Fruit fly (Drosophila melanogaster) ovary, adult (tissue): ENCODE measurements around the gene ZAP3.

Source experiments
- CG17801 ChIP-seq: fragments of 200-800 bp; optimal IDR thresholded peaks from 2 replicates; lab custom pipeline; 2019; ENCODE audit warnings: missing biosample characterization, mild to moderate bottlenecking, missing genetic modification characterization, moderate library complexity; ENCODE audit not compliant: partially characterized antibody

The ZAP3 gene

DNA sequence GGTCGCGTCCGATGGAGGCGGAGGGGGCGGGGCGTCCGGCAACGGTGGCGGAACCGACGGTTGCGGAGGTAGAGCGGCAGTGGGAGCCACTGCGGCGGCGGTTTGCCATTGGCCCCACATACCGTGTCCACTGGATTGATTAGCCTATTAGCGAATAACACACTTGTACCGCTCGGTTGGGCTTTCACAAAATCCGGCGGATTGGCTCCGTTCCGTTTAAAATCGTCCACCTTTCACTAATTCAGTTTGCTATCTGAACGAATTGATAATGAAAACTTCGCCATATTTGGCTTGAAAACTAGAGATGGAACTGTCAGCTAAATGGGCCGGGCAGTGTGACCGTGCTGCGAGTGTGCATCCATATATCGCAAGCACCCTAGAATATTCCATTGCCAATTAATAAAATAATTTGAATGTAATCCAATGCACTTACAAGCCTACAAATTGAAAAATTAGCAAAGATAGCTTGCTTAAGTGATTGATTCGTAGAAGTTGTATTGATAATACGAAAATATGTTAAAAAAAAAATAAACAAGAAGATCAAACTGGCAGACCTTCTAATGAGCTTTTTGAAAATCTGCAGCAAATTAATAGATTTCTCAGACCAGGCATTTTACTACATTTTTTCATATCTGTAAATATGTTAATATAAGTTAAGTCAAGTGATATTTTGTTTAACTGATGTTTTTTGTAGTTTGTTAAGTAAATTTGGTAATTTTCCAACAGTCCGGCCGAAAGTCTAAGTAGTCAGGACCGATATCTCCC, at the start of gene ZAP3:
Gene ZAP3, minus strand, starts transcription at position 308 of the 765 bp plus-strand sequence.
- TF ChIP-seq CG17801, result peak; percentile 19

DNA sequence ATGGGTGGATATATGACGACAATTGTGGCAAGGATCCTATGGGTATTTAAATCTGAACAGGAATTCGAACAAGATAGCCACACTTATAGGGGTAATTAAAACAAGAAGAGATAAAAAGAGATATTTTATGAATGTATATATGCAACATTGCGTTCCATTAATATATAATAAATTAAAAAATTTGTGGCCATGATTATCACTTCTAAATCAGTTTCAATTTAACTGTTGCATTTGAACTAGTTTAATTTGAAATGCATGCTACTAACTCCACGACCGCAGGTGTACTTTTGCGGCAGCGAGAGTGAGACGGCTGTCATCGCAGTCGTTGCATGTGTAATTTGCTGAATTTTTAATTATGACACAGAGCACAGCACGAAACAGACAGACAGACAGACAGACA, 44.9 kb upstream of the ZAP3 start:
- TF ChIP-seq CG17801, result no peak

DNA sequence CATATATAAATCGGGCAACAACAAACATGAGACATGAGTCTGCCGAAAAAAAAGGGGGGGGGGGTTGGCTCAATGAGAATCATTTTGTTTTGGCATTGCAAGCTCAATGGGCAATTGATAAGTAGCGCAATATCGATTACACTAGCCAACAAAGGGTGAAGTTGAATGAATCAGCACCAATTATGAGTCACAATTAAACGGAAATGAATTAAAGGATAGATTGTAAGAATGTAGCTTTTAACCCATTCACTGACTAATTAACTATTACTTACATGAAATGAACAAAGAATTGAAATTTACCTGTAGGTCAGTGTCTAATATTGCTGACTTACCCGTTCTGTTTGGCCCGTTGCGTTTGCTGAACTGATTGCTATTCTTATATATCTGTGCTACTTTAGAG, 43.3 kb upstream of the ZAP3 start:
- TF ChIP-seq CG17801, result peak; percentile 86

DNA sequence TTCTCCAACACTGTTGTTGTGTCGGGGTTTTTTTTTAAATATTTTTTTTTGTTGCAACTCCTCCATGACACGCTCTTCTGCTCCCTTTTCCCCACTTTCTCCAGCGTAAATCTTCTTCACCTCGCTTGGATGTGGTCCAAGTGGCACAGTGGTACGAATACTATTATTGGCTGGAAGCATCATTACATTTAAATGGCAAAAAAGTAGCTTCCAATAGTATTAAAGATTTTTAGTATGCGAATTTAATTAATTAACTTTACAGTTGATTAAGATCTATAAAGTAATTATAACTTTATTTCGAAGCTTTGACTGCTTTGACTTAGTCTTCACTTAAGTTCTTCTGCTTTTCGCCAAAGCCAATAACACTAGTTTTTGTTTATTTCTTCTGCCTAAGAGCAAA, 36.0 kb upstream of the ZAP3 start:
- TF ChIP-seq CG17801, result no peak

DNA sequence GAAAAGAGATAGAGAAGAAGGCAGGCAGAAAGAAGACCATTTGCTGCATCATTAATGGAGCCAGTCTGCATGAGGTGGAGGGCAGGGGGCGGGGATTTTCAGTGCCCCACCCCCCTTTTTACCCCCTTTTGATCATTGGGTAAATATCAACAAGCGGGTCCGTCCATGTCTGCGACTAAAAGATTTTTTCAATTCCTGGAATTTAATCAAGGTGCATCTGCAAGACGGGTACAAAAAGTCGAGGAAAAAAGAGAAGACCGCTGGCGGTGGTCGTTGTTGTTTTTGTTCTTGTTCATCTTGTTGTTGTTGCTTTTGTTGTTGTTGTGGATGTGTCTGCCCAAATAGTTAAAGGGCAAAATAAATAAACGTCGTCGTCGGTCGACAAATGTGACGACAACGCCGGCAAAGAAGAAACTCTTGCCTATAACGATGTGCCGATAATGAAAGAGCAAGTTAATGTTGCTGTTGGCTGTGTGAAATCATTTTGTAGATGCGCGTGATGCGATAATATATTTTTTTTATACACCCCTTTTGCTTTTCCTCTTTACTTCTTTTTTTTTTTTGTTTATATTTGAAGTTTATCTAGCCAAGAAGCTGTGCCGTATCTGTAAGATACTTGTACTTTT, 33.4 kb upstream of the ZAP3 start:
- no peak for TF ChIP-seq CG17801

DNA sequence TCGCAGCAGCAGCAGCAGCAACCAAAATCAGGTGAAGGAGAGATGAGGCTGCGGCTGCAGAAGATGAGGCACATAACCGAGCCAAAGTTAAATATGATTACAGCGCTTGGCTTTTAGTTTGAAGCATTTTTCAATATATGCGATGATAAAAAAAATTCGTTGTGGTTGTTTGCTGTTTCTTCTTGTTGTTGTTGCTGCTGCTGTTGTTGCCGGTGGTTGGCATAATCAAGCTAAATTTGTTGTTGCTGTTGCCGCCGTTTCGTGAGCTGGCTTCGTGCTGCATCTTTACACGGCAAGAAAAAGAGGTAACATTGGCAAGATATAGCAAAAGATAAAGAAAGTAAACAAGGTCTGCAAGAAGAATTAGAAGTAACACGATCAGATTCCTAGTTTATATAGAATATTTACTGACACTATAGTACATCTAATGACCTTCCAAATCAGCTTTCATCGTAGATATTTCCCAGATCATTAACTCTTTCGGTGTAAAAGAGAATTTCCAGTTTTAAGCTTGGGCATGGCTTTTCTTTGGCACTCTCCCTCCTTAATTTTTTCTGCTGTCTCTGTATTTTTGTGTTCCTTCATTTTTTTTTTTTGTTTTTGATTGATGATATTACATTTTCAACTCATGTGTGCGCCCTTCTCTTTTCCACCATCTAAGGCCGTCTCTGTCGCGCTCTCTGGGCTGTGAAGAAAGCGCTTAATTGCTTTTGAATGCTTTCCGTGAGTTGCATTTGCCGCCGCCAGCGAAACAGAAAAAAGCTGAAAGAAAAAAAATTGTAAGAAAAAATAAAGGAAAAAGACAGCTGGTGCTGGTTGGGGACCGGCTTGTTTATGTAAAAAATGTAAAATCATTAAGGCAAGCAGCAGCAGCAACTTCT, 31.9 kb upstream of the ZAP3 start:
- TF ChIP-seq CG17801, result peak; percentile 25

DNA sequence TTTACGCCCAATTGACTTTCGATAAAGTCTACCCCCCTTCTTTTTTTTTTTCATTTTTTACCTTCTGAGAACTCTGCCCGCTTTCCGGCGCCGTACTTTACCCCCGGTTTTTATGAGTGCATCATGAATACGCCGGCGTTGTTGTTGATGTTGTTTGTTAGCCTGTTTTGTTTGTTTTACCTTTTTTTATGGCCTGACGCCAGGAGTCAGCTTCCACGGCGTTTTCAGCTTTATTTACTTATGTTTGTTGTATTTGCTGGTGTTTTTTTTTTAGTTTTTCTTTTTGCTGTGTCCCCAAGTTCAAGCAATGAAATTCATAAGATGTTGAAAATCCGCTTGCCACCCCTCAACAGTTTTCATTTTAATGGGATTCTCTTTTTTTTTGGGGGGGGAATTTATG, 28.6 kb upstream of the ZAP3 start:
- no peak for TF ChIP-seq CG17801

DNA sequence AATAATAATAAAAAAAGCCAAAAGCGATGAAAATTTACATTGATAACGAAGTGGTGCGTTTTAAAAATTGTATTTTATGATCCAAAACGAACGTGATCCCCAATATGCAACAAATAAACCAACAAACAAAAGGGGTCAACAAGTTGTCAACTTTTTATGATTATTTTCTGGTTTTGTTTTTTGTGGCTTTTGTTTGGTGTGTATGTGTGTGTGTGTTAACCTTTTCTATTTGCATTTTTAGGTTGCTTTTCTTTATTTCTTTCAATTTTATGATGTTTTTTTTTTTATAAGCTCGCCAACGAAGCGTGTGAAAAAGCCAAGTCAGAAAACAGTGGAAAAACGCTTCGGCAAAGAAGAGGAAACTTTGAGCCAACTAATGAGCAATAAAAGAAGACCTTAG, 26.0 kb upstream of the ZAP3 start:
- no peak for TF ChIP-seq CG17801

DNA sequence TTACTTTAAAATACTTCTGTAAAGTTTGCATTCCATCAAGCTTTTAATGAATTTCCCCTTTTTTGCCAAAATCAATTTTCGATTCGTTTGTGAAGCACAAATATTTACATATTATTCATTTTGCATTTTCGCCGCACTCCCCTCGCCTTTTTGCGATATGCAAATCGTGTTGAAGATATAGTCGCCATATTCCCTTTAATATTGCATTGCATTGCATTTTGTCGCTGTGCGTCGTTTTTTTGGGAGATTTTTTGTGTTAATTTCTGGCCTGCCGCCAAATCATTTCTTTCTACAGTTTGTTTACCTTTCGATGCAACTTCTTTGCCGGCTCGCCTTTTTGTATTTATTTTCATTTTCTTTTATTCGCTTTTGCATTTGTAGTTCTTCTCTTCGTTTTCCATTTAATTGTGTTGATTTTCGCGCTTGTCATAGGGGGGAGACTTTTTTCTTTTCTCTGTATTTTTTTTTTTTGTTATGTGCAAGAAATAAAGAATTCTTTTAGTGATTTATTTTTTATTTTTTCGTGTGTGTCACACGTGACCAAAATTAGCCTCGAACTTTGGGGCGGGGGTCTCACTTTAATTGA, 24.4 kb upstream of the ZAP3 start:
- peak; percentile 83 for TF ChIP-seq CG17801

DNA sequence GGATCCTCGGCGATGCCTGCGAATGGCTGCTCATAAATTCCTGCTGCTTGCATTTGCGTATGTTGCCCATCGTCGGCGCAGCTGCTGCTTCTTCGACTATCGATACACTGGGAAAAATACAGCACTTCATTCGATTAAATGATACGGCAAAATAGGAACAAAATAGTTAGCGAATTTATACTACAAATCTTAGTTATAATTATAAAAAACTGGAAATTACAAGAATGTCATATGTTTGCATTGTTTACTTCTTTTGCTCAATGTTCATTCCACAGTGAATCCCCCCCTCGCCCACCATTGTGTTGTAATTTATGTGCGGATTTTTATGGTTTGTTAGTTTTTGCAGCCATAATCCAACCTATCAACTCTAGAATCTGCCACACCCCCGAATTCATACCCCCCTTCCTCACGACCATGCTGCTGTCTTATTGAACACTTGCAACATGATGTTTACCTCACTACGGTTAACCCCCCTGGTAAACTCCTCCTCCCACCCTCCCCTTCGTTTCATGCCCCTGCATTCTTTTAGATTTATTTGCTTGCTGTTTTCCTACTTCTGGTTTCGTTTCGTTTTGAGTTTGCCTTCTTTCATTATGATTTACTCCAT, 23.5 kb upstream of the ZAP3 start:
- TF ChIP-seq CG17801, result no peak

DNA sequence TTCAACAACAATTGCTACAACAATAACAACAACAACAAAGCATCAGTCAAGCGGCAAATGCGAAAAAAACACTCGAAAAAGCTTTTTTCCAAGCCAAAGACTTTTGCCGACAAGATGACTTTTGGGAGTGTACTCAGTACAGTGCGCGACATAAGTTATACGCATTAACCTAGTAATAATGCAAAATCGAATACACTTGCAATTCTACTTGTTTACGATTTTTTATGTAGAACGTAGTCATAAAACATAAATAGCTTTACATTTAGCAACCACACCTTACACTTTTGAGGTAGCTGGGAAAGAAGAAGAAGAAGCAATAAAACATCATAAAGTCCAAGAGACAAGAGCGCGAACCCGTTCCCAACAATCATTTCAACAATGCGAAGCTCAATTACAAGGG, 22.2 kb upstream of the ZAP3 start:
- TF ChIP-seq CG17801, result peak; percentile 20

DNA sequence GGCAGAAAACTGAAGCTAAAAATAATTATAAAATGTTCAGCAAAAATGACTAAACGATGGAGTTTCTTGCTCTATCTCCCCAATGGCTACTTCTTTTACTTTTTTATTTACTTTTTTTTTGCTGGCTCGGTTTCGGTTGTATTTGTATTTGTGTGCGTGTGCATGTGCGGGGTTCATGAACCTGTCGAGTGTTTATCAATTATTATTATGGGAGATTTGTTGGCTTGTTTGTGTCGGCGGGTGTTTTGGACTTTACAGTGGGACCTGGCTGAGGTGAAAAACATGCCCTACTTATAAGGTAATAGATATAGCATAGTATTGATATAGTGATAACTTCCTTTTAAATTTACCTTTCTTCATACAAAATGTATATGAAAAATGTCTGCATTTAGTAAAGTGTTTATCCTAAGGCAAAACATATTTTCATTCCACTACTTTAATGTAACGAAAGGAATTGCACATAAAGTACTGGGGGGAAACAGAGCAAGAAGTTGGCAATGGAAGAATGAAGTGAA, 21.3 kb upstream of the ZAP3 start:
- no peak for TF ChIP-seq CG17801

DNA sequence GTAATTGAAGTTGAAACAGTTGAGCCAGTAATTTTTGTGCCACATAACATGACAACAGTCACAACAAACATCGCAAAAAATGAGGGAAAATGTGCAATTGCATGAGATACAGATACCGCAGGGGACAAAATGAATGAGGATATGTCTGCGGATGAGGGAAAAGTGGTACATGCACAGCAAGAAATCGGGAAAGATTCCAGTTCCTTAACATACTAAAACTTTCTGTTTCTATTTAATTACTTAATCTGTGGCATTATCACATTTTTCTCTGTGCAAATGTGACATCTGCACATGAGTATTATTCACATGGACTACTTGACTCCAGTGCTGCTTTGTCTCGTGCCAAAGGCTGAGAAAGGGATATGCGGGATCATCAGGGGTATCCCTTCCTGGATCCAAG, 10.5 kb upstream of the ZAP3 start:
- no peak for TF ChIP-seq CG17801

DNA sequence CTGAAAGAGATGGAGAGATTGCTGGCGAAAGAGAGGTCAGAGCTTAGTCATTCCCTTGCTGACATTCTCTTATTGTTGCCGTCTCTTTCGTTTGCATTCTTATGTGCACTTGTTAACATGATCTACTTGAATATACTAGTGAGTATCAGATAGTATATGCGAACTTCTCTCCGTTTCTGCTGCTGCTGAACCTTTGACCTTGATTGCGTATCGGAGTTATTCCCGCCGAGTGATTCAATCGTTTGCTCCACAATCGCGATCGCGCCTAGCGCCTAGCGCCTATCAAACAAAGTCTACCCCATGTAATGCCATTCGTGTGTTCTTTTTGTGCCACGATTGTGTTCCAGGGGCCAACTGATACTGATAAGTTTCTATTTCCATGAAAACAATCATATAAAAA, 6.9 kb upstream of the ZAP3 start:
- no peak for TF ChIP-seq CG17801

DNA sequence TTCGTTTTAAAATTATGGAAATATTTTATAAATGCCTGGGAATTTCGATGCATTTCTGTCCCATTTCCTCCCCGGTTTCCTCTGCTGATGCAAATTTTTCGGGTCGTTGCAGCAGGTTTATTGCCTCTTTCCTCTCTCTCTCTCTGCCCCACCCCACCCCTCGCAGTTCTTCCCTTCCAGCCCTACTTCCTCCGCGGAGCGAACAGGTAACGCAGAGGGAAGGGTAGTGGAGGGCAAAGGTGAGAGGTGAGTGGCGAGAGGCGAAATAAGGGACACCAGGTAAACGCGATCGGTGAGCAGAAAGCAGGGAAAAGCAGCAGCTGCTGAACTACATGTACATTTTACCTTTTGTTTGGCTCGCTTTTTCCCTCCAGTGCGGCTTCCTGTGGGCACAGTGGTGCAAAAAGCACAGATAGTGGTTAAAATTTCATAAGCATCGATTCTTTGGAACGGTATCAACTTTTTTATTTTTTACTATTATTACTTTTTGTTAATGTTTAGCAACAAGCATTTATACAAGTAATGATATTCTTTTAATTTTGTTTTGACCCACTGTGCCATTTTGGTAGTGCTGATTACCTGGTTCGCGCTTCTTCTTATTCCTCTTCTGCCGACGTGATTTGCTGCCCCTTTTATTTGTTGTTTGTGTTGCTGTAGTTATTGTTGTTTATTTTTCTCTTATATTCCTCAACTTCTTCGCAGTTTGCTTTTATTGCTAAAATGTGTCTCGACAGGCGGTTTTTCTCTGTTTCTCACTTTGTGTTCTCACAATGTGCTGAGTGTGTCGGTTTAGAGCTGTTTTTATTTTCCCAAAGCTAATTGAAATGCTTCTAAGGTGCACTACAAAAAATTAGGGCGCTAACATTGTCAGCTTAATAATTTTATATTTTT, 6.0 kb upstream of the ZAP3 start:
- peak; percentile 57 for TF ChIP-seq CG17801
